Worm (Caenorhabditis elegans) whole organism, L4/young adult: ENCODE data around the gene F02D10.6.

Source experiments
- W03F9.2 ChIP-seq: fragments of 150-350 bp; optimal IDR thresholded peaks from 2 replicates; lab custom pipeline; 2014; ENCODE audit warnings: missing biosample characterization, missing genetic modification characterization
- dao-5 ChIP-seq: sonication (generic microtip); optimal IDR thresholded peaks from 2 replicates; lab custom pipeline; 2016; ENCODE audit warnings: missing genotype, missing genetic modification characterization, moderate library complexity, missing compliant biosample characterization

- TF ChIP-seq W03F9.2 (no peak), dao-5 (tag; lab: Kevin White, UChicago) (no peak)
Measured at ce11 chrX:13411306-13411705, 40.2 kb downstream of the F02D10.6 start.
